Worm (Caenorhabditis elegans) whole organism, L4 larva: Measurements from ENCODE around the gene nsy-7.

Experiments
- R02D3.7 ChIP-seq: fragments of 150-350 bp; sonication (generic microtip); optimal IDR thresholded peaks from 3 replicates; lab custom pipeline; 2014; ENCODE audit warnings: missing biosample characterization, missing genetic modification characterization
- ceh-28 ChIP-seq: fragments of 150-350 bp; optimal IDR thresholded peaks from 2 replicates; lab custom pipeline; 2014; ENCODE audit warnings: missing biosample characterization, missing genetic modification reagents, missing genetic modification characterization
- ces-1 ChIP-seq: fragments of 150-350 bp; sonication (generic microtip); optimal IDR thresholded peaks from 4 replicates; lab custom pipeline; 2014; ENCODE audit warnings: missing biosample characterization, missing genetic modification reagents, missing genetic modification characterization
- fos-1 ChIP-seq: fragments of 150-350 bp; optimal IDR thresholded peaks from 2 replicates; lab custom pipeline; 2014; ENCODE audit warnings: missing biosample characterization, missing genetic modification characterization
- hlh-11 ChIP-seq: fragments of 200-800 bp; sonication (Bioruptor generic); optimal IDR thresholded peaks from 2 replicates; lab custom pipeline; 2018; ENCODE audit warnings: mild to moderate bottlenecking, missing genetic modification characterization, missing compliant biosample characterization
- lin-13 ChIP-seq: fragments of 150-350 bp; optimal IDR thresholded peaks from 2 replicates; lab custom pipeline; 2014; ENCODE audit warnings: missing biosample characterization, missing genetic modification reagents, missing genetic modification characterization
- lin-39 ChIP-seq: fragments of 150-350 bp; optimal IDR thresholded peaks from 2 replicates; lab custom pipeline; 2014; ENCODE audit warnings: missing biosample characterization, missing genetic modification reagents, missing genetic modification characterization
- mep-1 ChIP-seq: fragments of 150-350 bp; sonication (generic microtip); optimal IDR thresholded peaks from 3 replicates; lab custom pipeline; 2014; ENCODE audit warnings: missing biosample characterization, missing genetic modification characterization
- nhr-10 ChIP-seq: fragments of 150-350 bp; optimal IDR thresholded peaks from 2 replicates; lab custom pipeline; 2014; ENCODE audit warnings: missing biosample characterization, missing genetic modification characterization
- nhr-11 ChIP-seq: fragments of 150-350 bp; optimal IDR thresholded peaks from 2 replicates; lab custom pipeline; 2014; ENCODE audit warnings: missing biosample characterization, missing genetic modification characterization
- nhr-237 ChIP-seq: sonication (generic microtip); optimal IDR thresholded peaks from 2 replicates; lab custom pipeline; 2017; ENCODE audit warnings: missing biosample characterization, missing genetic modification characterization
- nhr-28 ChIP-seq: fragments of 150-350 bp; optimal IDR thresholded peaks from 2 replicates; lab custom pipeline; 2014; ENCODE audit warnings: missing biosample characterization, missing genetic modification characterization
- unc-62 ChIP-seq, 3 experiments: fragments of 150-350 bp in 1 of 3; sonication (generic microtip); optimal IDR thresholded peaks in 2 of 3; peaks in 1 of 3; 1 replicate in 1 of 3; 2 replicates in 2 of 3; lab custom pipeline; 2014 to 2017; ENCODE audit warnings: missing biosample characterization in 3 of 3, missing genetic modification characterization in 3 of 3, missing genetic modification reagents in 3 of 3, missing genotype in 1 of 3

DNA sequence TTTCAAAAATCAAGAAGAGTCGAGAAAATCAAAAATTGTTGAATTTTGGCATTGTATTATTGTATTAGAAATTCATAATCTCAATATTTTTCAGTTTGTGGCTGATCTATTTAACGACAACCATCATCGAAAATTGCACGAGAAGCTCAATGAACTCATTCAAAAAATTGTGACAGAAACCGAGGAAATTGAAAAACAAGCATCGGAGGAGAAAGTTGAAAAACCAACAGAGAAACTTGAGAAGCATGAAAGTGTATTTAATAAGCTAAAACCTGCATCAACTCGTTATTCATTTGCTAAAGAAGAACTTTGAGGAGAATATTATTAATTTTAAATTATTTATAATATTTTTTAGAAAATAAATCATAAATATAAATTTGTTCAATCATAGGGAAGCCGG, 40.5 kb upstream of the nsy-7 start, which contains the start of gene ceph-41:
- TF ChIP-seq hlh-11 (tag; lab: Kevin White, UChicago) (no peak), mep-1 (tag; lab: Kevin White, UChicago) (no peak), nhr-10 (tag; lab: Kevin White, UChicago) (no peak), nhr-28 (tag; lab: Kevin White, UChicago) (no peak), ces-1 (GFP tag; lab: Kevin White, UChicago) (no peak), ceh-28 (tag; lab: Kevin White, UChicago) (no peak), nhr-11 (tag; lab: Kevin White, UChicago) (no peak), fos-1 (tag; lab: Kevin White, UChicago) (no peak), unc-62 (GFP tag; optimal IDR thresholded peaks at IDR 0.05 in 1 of 2; lab: Kevin White, UChicago) (no peak), unc-62 (tag; optimal IDR thresholded peaks at IDR 0.05; lab: Kevin White, UChicago) (no peak), lin-39 (tag; lab: Kevin White, UChicago) (no peak), R02D3.7 (tag; lab: Kevin White, UChicago) (no peak), nhr-237 (tag; lab: Kevin White, UChicago) (no peak), lin-13 (GFP tag; lab: Kevin White, UChicago) (no peak)
